Worm (Caenorhabditis elegans) whole organism, young adult: ENCODE results near the gene F35D2.3.

Experiments
- B0019.2 ChIP-seq: fragments of 200-800 bp; sonication (Bioruptor generic); conservative IDR thresholded peaks from 2 replicates; pipeline ENCODE4 v1.3.6; 2022; ENCODE audit warnings: missing genetic modification reagents, missing genetic modification characterization, missing compliant biosample characterization
- B0035.1 ChIP-seq: sonication (generic microtip); optimal IDR thresholded peaks from 2 replicates; lab custom pipeline; 2016; ENCODE audit warnings: missing genetic modification characterization, mild to moderate bottlenecking, missing compliant biosample characterization, missing genotype, missing genetic modification reagents
- B0336.3 ChIP-seq: fragments of 200-800 bp; sonication (Bioruptor generic); IDR thresholded peaks from 2 replicates; pipeline ENCODE4 v1.3.6; 2022; ENCODE audit warnings: missing genetic modification characterization, missing compliant biosample characterization
- C06A6.2 ChIP-seq: fragments of 200-800 bp; sonication (Bioruptor generic); conservative IDR thresholded peaks from 2 replicates; pipeline ENCODE4 v1.3.6; 2022; ENCODE audit warnings: missing genetic modification characterization, missing compliant biosample characterization
- F10E7.11 ChIP-seq: sonication (generic microtip); optimal IDR thresholded peaks from 2 replicates; lab custom pipeline; 2017; ENCODE audit warnings: mild to moderate bottlenecking, missing genetic modification characterization, moderate library complexity, missing compliant biosample characterization
- F49E8.2 ChIP-seq: sonication (generic microtip); optimal IDR thresholded peaks from 3 replicates; lab custom pipeline; 2017; ENCODE audit warnings: missing genetic modification characterization, mild to moderate bottlenecking, missing compliant biosample characterization, antibody characterized with exemption, moderate library complexity; ENCODE audit not compliant: insufficient read depth
- K11D2.4 ChIP-seq: fragments of 200-800 bp; sonication (Bioruptor generic); IDR thresholded peaks from 2 replicates; pipeline ENCODE4 v1.3.6; 2022; ENCODE audit warnings: missing genetic modification reagents, missing genetic modification characterization, missing compliant biosample characterization
- T07F8.4 ChIP-seq: sonication (generic microtip); optimal IDR thresholded peaks from 2 replicates; lab custom pipeline; 2016; ENCODE audit warnings: mild to moderate bottlenecking, missing genetic modification characterization, moderate library complexity, missing compliant biosample characterization
- Y56A3A.18 ChIP-seq: fragments of 200-800 bp; sonication (Bioruptor generic); IDR thresholded peaks from 2 replicates; pipeline ENCODE4 v1.3.6; 2022; ENCODE audit warnings: missing genetic modification reagents, missing genetic modification characterization, missing compliant biosample characterization
- Y67H2A.10 ChIP-seq: fragments of 200-800 bp; sonication (Bioruptor generic); conservative IDR thresholded peaks from 2 replicates; pipeline ENCODE4 v1.3.6; 2022; ENCODE audit warnings: missing genetic modification reagents, missing genetic modification characterization, missing compliant biosample characterization
- ZK185.1 ChIP-seq: sonication (generic microtip); optimal IDR thresholded peaks from 2 replicates; lab custom pipeline; 2016; ENCODE audit warnings: mild to moderate bottlenecking, missing genetic modification characterization, missing compliant biosample characterization; ENCODE audit not compliant: poor library complexity, severe bottlenecking
- ama-1 ChIP-seq, 3 experiments: fragments of 150-350 bp in 1 of 3; sonication (generic microtip) in 2 of 3; optimal IDR thresholded peaks; 2 replicates each; lab custom pipeline; 2014 to 2018; ENCODE audit warnings: missing biosample characterization in 2 of 3, missing genetic modification characterization in 2 of 3, missing genetic modification reagents in 2 of 3
- attf-3 ChIP-seq: fragments of 200-800 bp; sonication (Bioruptor generic); conservative IDR thresholded peaks from 2 replicates; pipeline ENCODE4 v1.3.6; 2022; ENCODE audit warnings: missing genetic modification reagents, missing genetic modification characterization, missing compliant biosample characterization
- bed-1 ChIP-seq: fragments of 200-800 bp; sonication (Bioruptor generic); IDR thresholded peaks from 2 replicates; pipeline ENCODE4 v1.3.6; 2022; ENCODE audit warnings: missing genetic modification reagents, missing genetic modification characterization, missing compliant biosample characterization
- bed-2 ChIP-seq: fragments of 200-800 bp; sonication (Bioruptor generic); IDR thresholded peaks from 2 replicates; pipeline ENCODE4 v1.3.6; 2022; ENCODE audit warnings: missing genetic modification reagents, missing genetic modification characterization, missing compliant biosample characterization
- cebp-1 ChIP-seq, 2 experiments: fragments of 200-800 bp in 1 of 2; sonication (Bioruptor generic) in 1 of 2; sonication (generic microtip) in 1 of 2; IDR thresholded peaks in 1 of 2; optimal IDR thresholded peaks in 1 of 2; 2 replicates each; pipeline versions ENCODE4 v1.3.6 to Lab custom; 2017 to 2022; ENCODE audit warnings: missing compliant biosample characterization in 2 of 2, missing genetic modification characterization in 2 of 2, mild to moderate bottlenecking in 1 of 2, missing genetic modification reagents in 1 of 2, moderate library complexity in 1 of 2
- ceh-40 ChIP-seq: fragments of 200-800 bp; sonication (Bioruptor generic); IDR thresholded peaks from 2 replicates; pipeline ENCODE4 v1.3.6; 2022; ENCODE audit warnings: missing genetic modification characterization, missing compliant biosample characterization
- ceh-79 ChIP-seq: sonication (generic microtip); optimal IDR thresholded peaks from 2 replicates; lab custom pipeline; 2017; ENCODE audit warnings: mild to moderate bottlenecking, missing genetic modification characterization, missing compliant biosample characterization
- ceh-91 ChIP-seq: fragments of 200-800 bp; sonication (Bioruptor generic); IDR thresholded peaks from 2 replicates; pipeline ENCODE4 v1.3.6; 2022; ENCODE audit warnings: missing genetic modification reagents, missing genetic modification characterization, missing compliant biosample characterization
- efl-1 ChIP-seq: fragments of 150-350 bp; optimal IDR thresholded peaks from 2 replicates; lab custom pipeline; 2014; ENCODE audit warnings: missing biosample characterization, missing genetic modification reagents, missing genetic modification characterization
- egl-44 ChIP-seq: fragments of 200-800 bp; sonication (Bioruptor generic); IDR thresholded peaks from 2 replicates; pipeline ENCODE4 v1.3.6; 2022; ENCODE audit warnings: missing genetic modification reagents, missing genetic modification characterization, missing compliant biosample characterization
- ekl-4 ChIP-seq: fragments of 200-800 bp; sonication (Bioruptor generic); IDR thresholded peaks from 2 replicates; pipeline ENCODE4 v1.3.6; 2022; ENCODE audit warnings: missing genetic modification reagents, missing genetic modification characterization, missing compliant biosample characterization
- ets-4 ChIP-seq: fragments of 200-800 bp; sonication (Bioruptor generic); optimal IDR thresholded peaks from 2 replicates; lab custom pipeline; 2018; ENCODE audit warnings: mild to moderate bottlenecking, missing genetic modification characterization, missing compliant biosample characterization
- hlh-26 ChIP-seq: fragments of 200-800 bp; sonication (Bioruptor generic); conservative IDR thresholded peaks from 2 replicates; pipeline ENCODE4 v1.3.6; 2022; ENCODE audit warnings: missing genetic modification reagents, missing genetic modification characterization, missing compliant biosample characterization
- hmg-1.2 ChIP-seq: fragments of 200-800 bp; sonication (Bioruptor generic); IDR thresholded peaks from 2 replicates; pipeline ENCODE4 v1.3.6; 2022; ENCODE audit warnings: missing genetic modification reagents, missing genetic modification characterization, missing compliant biosample characterization
- hrde-1 ChIP-seq: sonication (generic microtip); optimal IDR thresholded peaks from 2 replicates; lab custom pipeline; 2016; ENCODE audit warnings: missing genetic modification characterization, mild to moderate bottlenecking, missing compliant biosample characterization, moderate library complexity, missing genotype, missing genetic modification reagents, borderline replicate concordance
- lag-1 ChIP-seq: fragments of 200-800 bp; sonication (Bioruptor generic); IDR thresholded peaks from 2 replicates; pipeline ENCODE4 v1.3.6; 2022; ENCODE audit warnings: missing genetic modification reagents, missing genetic modification characterization, missing compliant biosample characterization
- lin-26 ChIP-seq: fragments of 200-800 bp; sonication (Bioruptor generic); IDR thresholded peaks from 2 replicates; pipeline ENCODE4 v1.3.6; 2022; ENCODE audit warnings: missing genetic modification reagents, missing genetic modification characterization, missing compliant biosample characterization
- lin-40 ChIP-seq: sonication (generic microtip); optimal IDR thresholded peaks from 2 replicates; lab custom pipeline; 2016; ENCODE audit warnings: missing genetic modification characterization, mild to moderate bottlenecking, missing compliant biosample characterization, missing genotype, missing genetic modification reagents
- lir-1 ChIP-seq: fragments of 200-800 bp; sonication (Bioruptor generic); conservative IDR thresholded peaks from 2 replicates; pipeline ENCODE4 v1.3.6; 2022; ENCODE audit warnings: missing genetic modification reagents, missing genetic modification characterization, missing compliant biosample characterization
- lsy-27 ChIP-seq: sonication (generic microtip); optimal IDR thresholded peaks from 2 replicates; lab custom pipeline; 2017; ENCODE audit warnings: missing genetic modification characterization, mild to moderate bottlenecking, missing compliant biosample characterization, antibody characterized with exemption, missing genotype, borderline replicate concordance; ENCODE audit not compliant: insufficient read depth
- madf-10 ChIP-seq: sonication (generic microtip); optimal IDR thresholded peaks from 2 replicates; lab custom pipeline; 2016; ENCODE audit warnings: mild to moderate bottlenecking, missing genetic modification characterization, missing compliant biosample characterization
- madf-6 ChIP-seq: fragments of 200-800 bp; sonication (Bioruptor generic); IDR thresholded peaks from 2 replicates; pipeline ENCODE4 v1.3.6; 2022; ENCODE audit warnings: missing genetic modification reagents, missing genetic modification characterization, missing compliant biosample characterization
- mcd-1 ChIP-seq: fragments of 200-800 bp; sonication (Bioruptor generic); IDR thresholded peaks from 2 replicates; pipeline ENCODE4 v1.3.6; 2022; ENCODE audit warnings: missing genetic modification reagents, missing genetic modification characterization, missing compliant biosample characterization
- nfya-1 ChIP-seq: sonication (generic microtip); optimal IDR thresholded peaks from 2 replicates; lab custom pipeline; 2017; ENCODE audit warnings: antibody characterized with exemption, missing compliant biosample characterization, missing genetic modification characterization, borderline replicate concordance; ENCODE audit not compliant: insufficient read depth
- pha-4 ChIP-seq: fragments of 150-350 bp; sonication (generic microtip); optimal IDR thresholded peaks from 2 replicates; lab custom pipeline; 2014; ENCODE audit warnings: missing biosample characterization, missing genetic modification reagents, missing genetic modification characterization
- rcor-1 ChIP-seq: fragments of 200-800 bp; sonication (Bioruptor generic); IDR thresholded peaks from 2 replicates; pipeline ENCODE4 v1.3.6; 2022; ENCODE audit warnings: missing genetic modification reagents, missing genetic modification characterization, missing compliant biosample characterization
- sea-2 ChIP-seq: fragments of 200-800 bp; sonication (Bioruptor generic); IDR thresholded peaks from 2 replicates; pipeline ENCODE4 v1.3.6; 2022; ENCODE audit warnings: missing genetic modification characterization, missing compliant biosample characterization
- snpc-1.3 ChIP-seq: sonication (generic microtip); optimal IDR thresholded peaks from 2 replicates; lab custom pipeline; 2017; ENCODE audit warnings: missing genetic modification characterization, mild to moderate bottlenecking, missing compliant biosample characterization, antibody characterized with exemption, moderate library complexity, missing genotype, missing genetic modification reagents; ENCODE audit not compliant: insufficient read depth
- somi-1 ChIP-seq: fragments of 200-800 bp; sonication (Bioruptor generic); optimal IDR thresholded peaks from 2 replicates; lab custom pipeline; 2018; ENCODE audit warnings: mild to moderate bottlenecking, missing genetic modification characterization, missing compliant biosample characterization
- tbp1 ChIP-seq: fragments of 200-800 bp; sonication (Bioruptor generic); optimal IDR thresholded peaks from 2 replicates; lab custom pipeline; 2018; ENCODE audit warnings: mild to moderate bottlenecking, missing genetic modification characterization, missing compliant biosample characterization
- tbx-9 ChIP-seq: sonication (generic microtip); optimal IDR thresholded peaks from 2 replicates; lab custom pipeline; 2016; ENCODE audit warnings: borderline replicate concordance, missing genetic modification characterization, inconsistent platforms, missing compliant biosample characterization
- unc-130 ChIP-seq: sonication (generic microtip); optimal IDR thresholded peaks from 2 replicates; lab custom pipeline; 2016; ENCODE audit warnings: missing genetic modification reagents, missing genetic modification characterization, missing compliant biosample characterization
- ztf-28 ChIP-seq: fragments of 200-800 bp; sonication (Bioruptor generic); IDR thresholded peaks from 2 replicates; pipeline ENCODE4 v1.3.6; 2022; ENCODE audit warnings: missing genetic modification reagents, missing genetic modification characterization, missing compliant biosample characterization

The F35D2.3 gene

DNA sequence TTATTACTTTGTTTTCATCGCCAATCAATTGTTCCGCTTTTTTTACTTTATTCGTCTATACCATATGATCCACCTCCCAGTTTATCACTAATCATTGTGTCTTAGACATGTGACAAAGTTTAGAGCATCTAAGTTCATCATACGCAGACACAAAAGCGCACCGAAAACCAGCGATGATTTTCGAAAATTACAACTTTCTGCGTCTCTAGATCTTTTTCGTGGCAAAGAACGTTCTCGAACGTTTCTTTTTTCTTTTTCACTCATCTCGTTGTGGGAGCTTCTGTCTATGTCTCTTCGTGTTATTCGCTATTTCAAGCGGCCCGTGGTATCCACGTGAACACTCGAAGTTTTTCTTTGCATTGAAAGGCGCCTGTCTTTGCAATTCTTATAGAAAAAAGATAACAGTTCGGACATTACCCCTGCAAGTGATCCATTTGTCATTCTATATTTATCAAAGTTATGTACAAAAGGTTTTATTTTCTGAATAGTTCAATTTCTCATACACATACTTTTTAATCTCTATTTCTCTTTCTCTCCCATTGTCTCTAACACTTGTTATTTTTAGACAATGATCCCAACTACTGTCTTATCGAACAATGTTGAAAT, 41.2 kb upstream of the F35D2.3 start, which contains the start of gene ZK1290.5 (continued):
- TF ChIP-seq ets-4 (GFP tag; lab: Kevin White, UChicago) (no peak), somi-1 (GFP tag; lab: Kevin White, UChicago) (peak; percentile 95), bed-1 (GFP tag; lab: Robert Waterston, UW) (no peak), B0019.2 (GFP tag; lab: Robert Waterston, UW) (no peak), attf-3 (no peak), pha-4 (tag; lab: Kevin White, UChicago) (peak; percentile 80), lsy-27 (tag; lab: Kevin White, UChicago) (no peak), madf-6 (GFP tag; lab: Robert Waterston, UW) (no peak), egl-44 (GFP tag; lab: Robert Waterston, UW) (peak; percentile 45; the same call in 1 of the 2 replicates), ceh-40 (GFP tag; lab: Robert Waterston, UW) (no peak), hrde-1 (tag; lab: Kevin White, UChicago) (no peak), snpc-1.3 (tag; lab: Kevin White, UChicago) (no peak), lag-1 (GFP tag; lab: Robert Waterston, UW) (no peak), B0336.3 (peak; percentile 86), sea-2 (no peak), tbp1 (GFP tag; lab: Kevin White, UChicago) (peak; percentile 55), lin-40 (tag; lab: Kevin White, UChicago) (peak; percentile 94), madf-10 (tag; lab: Kevin White, UChicago) (peak; percentile 72), T07F8.4 (tag; lab: Kevin White, UChicago) (no peak), lin-26 (GFP tag; lab: Robert Waterston, UW) (no peak), rcor-1 (GFP tag; lab: Robert Waterston, UW) (no peak), Y67H2A.10 (GFP tag; lab: Robert Waterston, UW) (no peak), lir-1 (GFP tag; lab: Robert Waterston, UW) (no peak), B0035.1 (tag; lab: Kevin White, UChicago) (peak; percentile 31), unc-130 (GFP tag; lab: Kevin White, UChicago) (no peak), hmg-1.2 (GFP tag; lab: Robert Waterston, UW) (peak; percentile 65), efl-1 (GFP tag; lab: Kevin White, UChicago) (no peak), K11D2.4 (GFP tag; lab: Robert Waterston, UW) (peak; percentile 89), cebp-1 (GFP tag; IDR thresholded peaks at IDR 0.05; lab: Robert Waterston, UW) (no peak), cebp-1 (tag; optimal IDR thresholded peaks at IDR 0.05; lab: Kevin White, UChicago) (peak; percentile 79)

DNA sequence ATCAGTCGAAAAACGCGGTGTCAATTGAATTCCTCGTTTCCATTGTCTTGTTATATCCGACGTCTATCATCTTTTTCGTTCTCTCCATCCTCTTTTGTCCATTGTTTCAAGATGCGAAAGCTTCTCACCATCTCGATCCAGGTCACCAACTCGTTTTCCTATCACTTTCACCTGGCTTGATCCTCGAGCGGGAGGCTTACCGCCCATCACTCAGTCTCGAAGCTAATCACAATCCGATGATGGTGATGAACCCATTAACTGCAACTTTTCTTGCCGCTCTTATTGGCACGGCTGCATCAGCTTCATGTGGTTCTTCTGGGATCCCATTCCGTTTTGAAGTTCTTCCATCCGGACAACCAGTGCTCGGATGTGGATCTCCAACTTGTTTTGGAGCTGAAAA, 39.5 kb upstream of the F35D2.3 start, which contains the start of gene wrt-1:
Gene wrt-1 (plus strand): TSS at position 53 of the 400 bp plus-strand sequence.
- no peak for TF ChIP-seq ceh-79 (tag; lab: Kevin White, UChicago)
- TF ChIP-seq ceh-91, result no peak
- TF ChIP-seq tbp1 (GFP tag; lab: Kevin White, UChicago), result no peak
- no peak for TF ChIP-seq bed-2 (GFP tag; lab: Robert Waterston, UW)
- no peak for TF ChIP-seq sea-2
- TF ChIP-seq ama-1 (optimal IDR thresholded peaks at IDR 0.05; lab: Kevin White, UChicago), result no peak
- no peak for TF ChIP-seq ama-1 (GFP tag; optimal IDR thresholded peaks at IDR 0.05; lab: Kevin White, UChicago)
- TF ChIP-seq somi-1 (GFP tag; lab: Kevin White, UChicago), result no peak
- no peak for TF ChIP-seq hlh-26 (GFP tag; lab: Robert Waterston, UW)
- TF ChIP-seq tbx-9 (tag; lab: Kevin White, UChicago), result no peak
- TF ChIP-seq nfya-1 (tag; lab: Kevin White, UChicago), result no peak
- TF ChIP-seq ZK185.1 (tag; lab: Kevin White, UChicago), result no peak
- TF ChIP-seq rcor-1 (GFP tag; lab: Robert Waterston, UW), result no peak
- no peak for TF ChIP-seq madf-10 (tag; lab: Kevin White, UChicago)
- TF ChIP-seq ekl-4, result no peak
- peak; percentile 59; the same call in 1 of the 2 replicates for TF ChIP-seq C06A6.2 (GFP tag; lab: Robert Waterston, UW)
- no peak for TF ChIP-seq F49E8.2 (tag; lab: Kevin White, UChicago)
- no peak for TF ChIP-seq lag-1 (GFP tag; lab: Robert Waterston, UW)
- no peak for TF ChIP-seq F10E7.11 (tag; lab: Kevin White, UChicago)
- peak; percentile 44 for TF ChIP-seq mcd-1 (GFP tag; lab: Robert Waterston, UW)
- TF ChIP-seq ztf-28, result no peak
- 0 out of 2 replicates have a peak, but pooled peaks have one; percentile 64 for TF ChIP-seq Y56A3A.18 (GFP tag; lab: Robert Waterston, UW)
- no peak for TF ChIP-seq hrde-1 (tag; lab: Kevin White, UChicago)
